Worm (Caenorhabditis elegans): ENCODE results near the gene gtap-1.

The gtap-1 gene

DNA sequence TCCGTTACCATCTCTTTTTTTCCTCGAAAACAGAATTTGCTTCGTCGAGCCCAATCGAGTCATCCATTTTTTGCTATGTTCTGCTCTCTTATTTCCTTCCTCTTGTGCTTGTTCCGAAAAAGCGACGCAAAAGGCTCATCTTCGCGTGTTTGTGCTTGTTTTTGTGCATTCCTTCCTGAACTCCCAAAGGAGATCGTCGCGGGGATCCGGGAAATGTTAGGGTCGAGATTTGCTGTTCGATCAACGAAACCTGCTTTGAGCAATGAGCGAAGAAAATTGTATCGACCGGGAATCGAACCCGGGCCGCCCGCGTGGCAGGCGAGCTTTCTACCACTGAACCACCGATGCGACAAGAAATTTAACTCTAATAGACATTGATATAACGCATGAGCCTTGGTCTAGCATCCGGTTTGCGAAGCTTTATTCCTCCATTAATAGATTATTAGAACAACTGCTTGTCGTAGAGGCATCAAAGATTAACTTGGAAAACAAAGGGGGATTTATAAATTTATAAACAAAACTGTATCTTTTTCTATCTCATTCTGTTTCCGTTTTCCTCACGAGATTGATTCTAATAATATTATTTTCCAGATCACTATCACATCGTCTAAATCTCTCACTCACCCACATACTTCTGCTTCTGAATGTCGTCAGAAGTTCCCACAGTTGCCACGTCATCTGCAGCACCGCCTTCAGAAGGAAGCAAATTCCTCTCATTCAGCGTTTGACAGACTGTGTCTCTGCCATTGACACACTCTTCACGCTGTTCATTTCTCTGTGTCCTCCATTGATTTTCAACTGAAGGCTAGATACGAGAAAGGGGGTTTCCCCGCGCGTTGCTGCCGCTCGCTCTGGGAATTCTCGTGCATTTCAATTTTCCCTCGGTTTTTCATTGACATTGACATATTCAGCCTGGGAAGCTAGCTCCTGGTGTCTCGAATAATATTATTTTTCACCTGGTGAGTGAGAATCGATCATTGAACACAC, 50.8 kb downstream of the gtap-1 start, which contains the start of gene K05F1.6 (continued):
- peak; percentile 41 for TF ChIP-seq ref-2 (tag; optimal IDR thresholded peaks at IDR 0.05)
- TF ChIP-seq ceh-48 (tag; optimal IDR thresholded peaks at IDR 0.05): peak; percentile 31
- TF ChIP-seq ceh-24 (tag; optimal IDR thresholded peaks at IDR 0.05): peak; percentile 17
- peak; percentile 73 for TF ChIP-seq ceh-19 (GFP tag; optimal IDR thresholded peaks at IDR 0.05)
- TF ChIP-seq pha-4 (tag; optimal IDR thresholded peaks at IDR 0.05): no peak
- TF ChIP-seq pqm-1 (tag; optimal IDR thresholded peaks at IDR 0.05): peak; percentile 44
- TF ChIP-seq ama-1 (optimal IDR thresholded peaks at IDR 0.05): no peak
- TF ChIP-seq mec-3 (tag; optimal IDR thresholded peaks at IDR 0.05; ENCODE audit: borderline replicate concordance): no peak
- TF ChIP-seq ceh-18 (tag; optimal IDR thresholded peaks at IDR 0.05): peak; percentile 45
- no peak for TF ChIP-seq unc-42 (tag; optimal IDR thresholded peaks at IDR 0.05)
- no peak for TF ChIP-seq eyg-1 (tag; optimal IDR thresholded peaks at IDR 0.05)
- TF ChIP-seq tbx-7 (tag; optimal IDR thresholded peaks at IDR 0.05): no peak
- TF ChIP-seq hlh-15 (tag; optimal IDR thresholded peaks at IDR 0.05): peak; percentile 17
- no peak for TF ChIP-seq K09A11.1 (tag; optimal IDR thresholded peaks at IDR 0.05; ENCODE audit: insufficient read depth)
- peak; percentile 55 for TF ChIP-seq gmeb-2 (tag; optimal IDR thresholded peaks at IDR 0.05)
- no peak for TF ChIP-seq elt-4 (tag; optimal IDR thresholded peaks at IDR 0.05)
- peak; percentile 38 for TF ChIP-seq ttx-3 (tag; optimal IDR thresholded peaks at IDR 0.05)
- TF ChIP-seq Y22D7AL.16 (tag; optimal IDR thresholded peaks at IDR 0.05): peak; percentile 53
- peak; percentile 34 for TF ChIP-seq ceh-2 (tag; optimal IDR thresholded peaks at IDR 0.05)
- peak; percentile 29 for TF ChIP-seq lin-11 (tag; optimal IDR thresholded peaks at IDR 0.05)
- TF ChIP-seq npax-4 (tag; optimal IDR thresholded peaks at IDR 0.05): peak; percentile 27
- TF ChIP-seq ceh-30 (tag; optimal IDR thresholded peaks at IDR 0.05): no peak
- TF ChIP-seq unc-55 (GFP tag; optimal IDR thresholded peaks at IDR 0.05): peak; percentile 12
- TF ChIP-seq C08G9.2 (tag; optimal IDR thresholded peaks at IDR 0.05): peak; percentile 54
- peak; percentile 2 for TF ChIP-seq odd-2 (tag; optimal IDR thresholded peaks at IDR 0.05)
- TF ChIP-seq zip-5 (tag; optimal IDR thresholded peaks at IDR 0.05): no peak
- no peak for TF ChIP-seq fax-1 (tag; optimal IDR thresholded peaks at IDR 0.05)
- TF ChIP-seq ahr-1 (tag; optimal IDR thresholded peaks at IDR 0.05): no peak
- no peak for TF ChIP-seq sox-2 (GFP tag; IDR thresholded peaks at IDR 0.05)
- TF ChIP-seq ceh-34 (tag; optimal IDR thresholded peaks at IDR 0.05): peak; percentile 28
- TF ChIP-seq dmd-4 (tag; optimal IDR thresholded peaks at IDR 0.05; ENCODE audit: borderline replicate concordance): peak; percentile 55
- peak; percentile 66 for TF ChIP-seq T23F11.4 (GFP tag; optimal IDR thresholded peaks at IDR 0.05)
- TF ChIP-seq C38D4.7 (GFP tag; optimal IDR thresholded peaks at IDR 0.05): peak; percentile 67
- TF ChIP-seq ets-4 (tag; optimal IDR thresholded peaks at IDR 0.05): peak; percentile 6

DNA sequence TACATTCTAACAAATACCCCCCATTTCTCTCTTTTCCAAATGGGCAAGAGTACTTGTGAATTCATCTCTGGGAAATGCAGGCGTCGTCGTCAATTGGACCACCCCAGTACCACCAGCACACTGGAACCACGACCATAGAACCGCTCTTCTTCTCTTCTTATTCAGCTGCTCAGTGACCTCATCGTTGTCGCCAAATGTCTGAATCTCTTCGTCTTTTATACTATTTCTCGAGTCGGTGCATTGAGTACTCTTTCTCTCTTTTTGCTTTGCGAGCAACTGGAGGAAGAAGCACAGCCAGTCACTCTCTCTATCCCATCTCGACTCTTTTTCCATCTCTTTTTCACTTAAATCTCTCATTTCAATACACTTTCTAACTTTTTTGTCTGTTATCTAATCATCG, 53.2 kb downstream of the gtap-1 start:
- TF ChIP-seq tbx-7 (tag; optimal IDR thresholded peaks at IDR 0.05) (no peak), ceh-31 (tag; optimal IDR thresholded peaks at IDR 0.05) (peak; percentile 26), nfya-1 (tag; optimal IDR thresholded peaks at IDR 0.05) (peak; percentile 33), ahr-1 (tag; optimal IDR thresholded peaks at IDR 0.05) (no peak), K09A11.1 (tag; optimal IDR thresholded peaks at IDR 0.05; ENCODE audit: insufficient read depth) (no peak), ttx-3 (tag; optimal IDR thresholded peaks at IDR 0.05) (no peak), ceh-48 (tag; optimal IDR thresholded peaks at IDR 0.05) (peak; percentile 21), ceh-18 (tag; optimal IDR thresholded peaks at IDR 0.05) (peak; percentile 46), tbx-2 (tag; optimal IDR thresholded peaks at IDR 0.05) (peak; percentile 11), unc-42 (tag; optimal IDR thresholded peaks at IDR 0.05) (peak; percentile 67), dve-1 (tag; optimal IDR thresholded peaks at IDR 0.05) (no peak), unc-55 (GFP tag; optimal IDR thresholded peaks at IDR 0.05) (peak; percentile 42), lin-11 (tag; optimal IDR thresholded peaks at IDR 0.05) (no peak), pha-2 (tag; optimal IDR thresholded peaks at IDR 0.05) (no peak), pqm-1 (tag; optimal IDR thresholded peaks at IDR 0.05) (no peak), ama-1 (optimal IDR thresholded peaks at IDR 0.05) (no peak), ceh-14 (tag; optimal IDR thresholded peaks at IDR 0.05) (peak; percentile 2)
